Worm (Caenorhabditis elegans) whole organism, midembryonic: ENCODE data around the gene R13D11.3.

Source experiments
- cog-1 ChIP-seq: sonication (generic microtip); optimal IDR thresholded peaks from 2 replicates; lab custom pipeline; 2016; ENCODE audit warnings: missing genetic modification characterization, missing compliant biosample characterization
- flt-1 ChIP-seq: fragments of 200-800 bp; sonication (Bioruptor generic); IDR thresholded peaks from 2 replicates; pipeline ENCODE4 v1.3.6; 2022; ENCODE audit warnings: missing genetic modification characterization, missing compliant biosample characterization
- klf-2 ChIP-seq: fragments of 200-800 bp; sonication (Bioruptor generic); conservative IDR thresholded peaks from 2 replicates; pipeline ENCODE4 v1.3.6; 2022; ENCODE audit warnings: missing genetic modification reagents, missing genetic modification characterization, missing compliant biosample characterization
- tab-1 ChIP-seq: fragments of 200-800 bp; sonication (Bioruptor generic); IDR thresholded peaks from 2 replicates; pipeline ENCODE4 v1.3.6; 2022; ENCODE audit warnings: missing genetic modification characterization, missing compliant biosample characterization
- ztf-23 ChIP-seq: fragments of 200-800 bp; sonication (Bioruptor generic); IDR thresholded peaks from 2 replicates; pipeline ENCODE4 v1.3.6; 2022; ENCODE audit warnings: missing genetic modification reagents, missing genetic modification characterization, missing compliant biosample characterization
- ztf-29 ChIP-seq: fragments of 200-800 bp; sonication (Bioruptor generic); IDR thresholded peaks from 2 replicates; pipeline ENCODE4 v1.3.6; 2022; ENCODE audit warnings: missing genetic modification reagents, missing genetic modification characterization, missing compliant biosample characterization

ce11 chrV:833368-833767 is 18.6 kb downstream of the R13D11.3 start, which contains the start of gene F41H8.1:
- no peak for TF ChIP-seq cog-1 (tag; lab: Kevin White, UChicago)
- no peak for TF ChIP-seq flt-1 (GFP tag; lab: Robert Waterston, UW)
- TF ChIP-seq tab-1 (GFP tag; lab: Robert Waterston, UW) = no peak
- TF ChIP-seq klf-2 (GFP tag; lab: Robert Waterston, UW) = no peak
- TF ChIP-seq ztf-23 (GFP tag; lab: Robert Waterston, UW) = no peak
- no peak for TF ChIP-seq ztf-29 (GFP tag; lab: Robert Waterston, UW)
